Fruit fly (Drosophila melanogaster) whole organism, pupa: ENCODE data around the gene CG3123.

ENCODE experiments used
- CG10348 ChIP-seq: fragments of 200-800 bp; sonication (Bioruptor generic); IDR thresholded peaks from 2 replicates; pipeline ENCODE4 v1.3.6; 2022; ENCODE audit warnings: missing biosample characterization, missing genetic modification characterization
- CG12605 ChIP-seq: fragments of 200-800 bp; sonication (Bioruptor generic); IDR thresholded peaks from 2 replicates; pipeline ENCODE4 v1.3.6; 2022; ENCODE audit warnings: missing biosample characterization, missing genetic modification characterization
- CG13204 ChIP-seq: fragments of 200-800 bp; sonication (Bioruptor generic); optimal IDR thresholded peaks from 2 replicates; lab custom pipeline; 2018; ENCODE audit warnings: missing biosample characterization, mild to moderate bottlenecking, missing genetic modification characterization, moderate library complexity
- CG14655 ChIP-seq: fragments of 200-800 bp; sonication (Bioruptor generic); optimal IDR thresholded peaks from 3 replicates; lab custom pipeline; 2017; ENCODE audit warnings: mild to moderate bottlenecking, missing biosample characterization, missing genetic modification reagents, missing genetic modification characterization
- CG15710 ChIP-seq: fragments of 200-800 bp; sonication (Bioruptor generic); optimal IDR thresholded peaks from 2 replicates; lab custom pipeline; 2018; ENCODE audit warnings: missing biosample characterization, mild to moderate bottlenecking, missing genetic modification characterization, moderate library complexity
- CG17806 ChIP-seq: fragments of 200-800 bp; sonication (Bioruptor generic); optimal IDR thresholded peaks from 2 replicates; lab custom pipeline; 2018; ENCODE audit warnings: missing biosample characterization, mild to moderate bottlenecking, missing genetic modification characterization, moderate library complexity
- CG32121 ChIP-seq: fragments of 200-800 bp; sonication (Bioruptor generic); IDR thresholded peaks from 2 replicates; pipeline ENCODE4 v1.3.6; 2022; ENCODE audit warnings: missing biosample characterization, missing genetic modification characterization
- CG34367 ChIP-seq: fragments of 200-800 bp; sonication (Bioruptor generic); optimal IDR thresholded peaks from 2 replicates; lab custom pipeline; 2018; ENCODE audit warnings: missing biosample characterization, mild to moderate bottlenecking, missing genetic modification characterization
- CG4496 ChIP-seq: fragments of 200-800 bp; sonication (Bioruptor generic); IDR thresholded peaks from 3 replicates; pipeline ENCODE4 v1.3.6; 2022; ENCODE audit warnings: missing biosample characterization, missing genetic modification characterization
- CG8159 ChIP-seq: fragments of 200-800 bp; sonication (Bioruptor generic); optimal IDR thresholded peaks from 3 replicates; lab custom pipeline; 2018; ENCODE audit warnings: missing biosample characterization, mild to moderate bottlenecking, missing genetic modification characterization, moderate library complexity
- CG8301 ChIP-seq: fragments of 200-800 bp; sonication (Bioruptor generic); optimal IDR thresholded peaks from 2 replicates; lab custom pipeline; 2018; ENCODE audit warnings: missing biosample characterization, mild to moderate bottlenecking, missing genetic modification characterization
- CG9948 ChIP-seq: fragments of 200-800 bp; sonication (Bioruptor generic); optimal IDR thresholded peaks from 2 replicates; lab custom pipeline; 2018; ENCODE audit warnings: missing biosample characterization, mild to moderate bottlenecking, missing genetic modification characterization, moderate library complexity
- D1 ChIP-seq: fragments of 200-800 bp; sonication (Bioruptor generic); optimal IDR thresholded peaks from 2 replicates; lab custom pipeline; 2018; ENCODE audit warnings: missing biosample characterization, mild to moderate bottlenecking, missing genetic modification characterization, moderate library complexity
- EcR ChIP-seq: fragments of 200-800 bp; sonication (Bioruptor generic); optimal IDR thresholded peaks from 3 replicates; lab custom pipeline; 2019; ENCODE audit warnings: missing biosample characterization, missing genetic modification characterization, mild to moderate bottlenecking, moderate library complexity, missing genetic modification reagents
- Ets98B ChIP-seq: fragments of 200-800 bp; sonication (Bioruptor generic); IDR thresholded peaks from 2 replicates; pipeline ENCODE4 v1.3.6; 2022; ENCODE audit warnings: missing biosample characterization, missing genetic modification characterization
- Pif1A ChIP-seq: fragments of 200-800 bp; sonication (Bioruptor generic); optimal IDR thresholded peaks from 3 replicates; lab custom pipeline; 2016; ENCODE audit warnings: missing biosample characterization, missing genetic modification characterization
- Pif1B ChIP-seq: fragments of 200-800 bp; sonication (Bioruptor generic); optimal IDR thresholded peaks from 3 replicates; lab custom pipeline; 2016; ENCODE audit warnings: missing biosample characterization, missing genetic modification characterization
- Snoo ChIP-seq: fragments of 200-800 bp; sonication (Bioruptor generic); optimal IDR thresholded peaks from 3 replicates; lab custom pipeline; 2017; ENCODE audit warnings: missing biosample characterization, mild to moderate bottlenecking, missing genetic modification characterization, inconsistent platforms
- fd96Ca ChIP-seq: fragments of 200-800 bp; sonication (Bioruptor generic); IDR thresholded peaks from 3 replicates; pipeline ENCODE4 v1.3.6; 2022; ENCODE audit warnings: missing biosample characterization, missing genetic modification characterization
- gl ChIP-seq: fragments of 200-800 bp; sonication (Bioruptor generic); optimal IDR thresholded peaks from 2 replicates; lab custom pipeline; 2018; ENCODE audit warnings: missing biosample characterization, mild to moderate bottlenecking, missing genetic modification characterization
- rn ChIP-seq: fragments of 200-800 bp; sonication (Bioruptor generic); IDR thresholded peaks from 2 replicates; pipeline ENCODE4 v1.3.6; 2022; ENCODE audit warnings: missing biosample characterization, missing genetic modification characterization

CG3123 gene

dm6 chr2L:2872309-2872932, 47.1 kb upstream of the CG3123 start:
- peak; percentile 32; the same call in 1 of the 2 replicates for TF ChIP-seq Ets98B (GFP tag; lab: Robert Waterston, UW)
- no peak for TF ChIP-seq CG17806 (tag; lab: Kevin White, UChicago)

DNA sequence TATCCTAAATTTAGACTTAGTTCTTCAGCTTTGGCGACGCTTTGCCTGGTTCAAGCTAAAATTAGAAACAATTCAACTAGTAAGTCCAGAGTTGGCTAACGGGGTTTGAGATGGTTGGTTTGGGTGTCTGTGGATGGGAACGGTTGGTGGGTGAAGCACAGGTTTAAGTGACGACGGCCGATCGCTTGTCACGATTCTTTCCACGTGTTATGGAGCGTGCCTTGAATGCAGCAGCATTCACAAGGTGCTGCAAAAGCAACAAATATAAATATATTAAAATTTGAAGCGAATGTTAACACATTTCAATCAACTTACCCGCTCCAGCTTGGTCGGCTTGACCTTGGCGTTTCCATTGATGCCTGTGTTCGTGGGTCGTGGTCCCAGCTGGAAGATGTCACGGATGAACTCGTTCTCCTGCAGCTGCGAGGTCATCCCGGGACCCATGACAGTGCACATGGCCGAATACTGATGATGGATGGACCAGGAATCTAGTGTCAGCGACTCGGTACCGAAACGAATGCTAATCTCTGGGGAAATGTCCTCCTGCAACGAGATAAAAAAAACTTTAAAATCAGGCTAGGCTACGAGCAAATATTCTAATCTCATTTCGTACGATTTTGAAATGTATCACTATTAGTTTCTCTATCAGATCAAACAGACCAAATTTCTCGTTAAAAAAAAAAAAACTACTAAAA, 43.8 kb upstream of the CG3123 start, which contains the start of gene CG8813:
Gene CG8813 (plus strand): TSS at position 645 of the 695 bp plus-strand sequence.
- TF ChIP-seq Ets98B (GFP tag; lab: Robert Waterston, UW): no peak
- TF ChIP-seq CG14655 (GFP tag; lab: Kevin White, UChicago): no peak
- TF ChIP-seq CG13204 (GFP tag; lab: Kevin White, UChicago): no peak
- TF ChIP-seq CG4496 (GFP tag; lab: Robert Waterston, UW): no peak
- TF ChIP-seq, all 21 proteins: peak for 0

DNA sequence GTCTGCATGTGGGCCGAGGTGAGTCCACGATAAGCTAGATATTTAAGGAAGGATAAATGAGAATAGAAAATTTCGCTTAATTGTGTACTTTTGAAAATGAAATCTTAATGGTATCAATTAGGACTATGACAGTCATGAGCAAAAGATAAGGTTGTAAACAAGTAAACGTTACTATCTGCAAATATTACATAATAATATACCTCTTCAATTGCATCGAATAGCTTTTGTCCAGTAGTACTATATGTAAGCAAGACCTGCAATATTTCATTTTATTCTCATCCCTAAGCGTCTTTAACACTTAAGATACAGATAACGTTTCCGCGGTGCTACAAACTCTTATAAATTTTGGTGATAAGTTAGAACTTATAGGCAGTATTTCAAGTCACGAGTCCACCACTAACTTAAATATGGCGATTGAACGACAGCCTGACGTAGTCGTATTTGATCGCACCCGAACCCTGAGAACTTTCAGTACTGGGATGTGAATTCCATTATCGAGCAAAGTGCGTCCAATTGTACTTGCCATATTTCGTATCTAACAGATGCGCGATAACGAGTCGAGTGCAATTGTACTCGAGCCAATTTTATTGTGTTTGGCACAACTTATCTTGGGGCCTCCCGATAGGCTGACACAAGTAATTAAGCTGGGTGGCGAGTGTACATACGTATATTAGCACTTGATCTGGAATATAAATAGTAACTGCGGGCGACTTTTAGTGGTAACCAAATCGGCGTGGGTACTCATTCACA, 40.4 kb upstream of the CG3123 start:
- TF ChIP-seq CG14655 (GFP tag; lab: Kevin White, UChicago) (no peak), CG9948 (tag; lab: Kevin White, UChicago) (no peak), D1 (no peak), CG15710 (tag; lab: Kevin White, UChicago) (no peak), Pif1A (GFP tag; lab: Kevin White, UChicago) (no peak), rn (GFP tag; lab: Robert Waterston, UW) (no peak)

DNA sequence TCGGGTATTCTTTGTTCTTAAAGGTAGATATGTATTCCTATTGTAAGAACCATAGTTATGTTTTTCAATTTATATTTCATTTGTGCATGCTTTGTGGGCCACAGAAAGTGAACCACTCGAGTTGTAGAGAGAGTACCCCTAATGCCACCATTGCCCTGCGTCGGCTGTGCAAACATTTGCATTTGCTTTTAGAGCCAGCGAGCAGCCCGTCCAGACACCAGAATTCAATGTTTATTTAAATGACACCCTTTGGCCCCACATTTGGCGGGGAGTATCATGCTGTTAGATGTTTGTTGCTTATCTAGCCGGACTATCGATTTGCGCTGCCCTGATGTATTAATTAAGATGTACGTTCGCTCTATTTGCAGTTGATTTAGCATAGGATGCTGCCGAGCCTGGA, 39.3 kb upstream of the CG3123 start:
- TF ChIP-seq CG10348 (GFP tag; lab: Robert Waterston, UW) (no peak), CG4496 (GFP tag; lab: Robert Waterston, UW) (no peak), CG8301 (tag; lab: Kevin White, UChicago) (no peak), CG8159 (no peak), CG34367 (no peak), EcR (GFP tag; lab: Kevin White, UChicago) (no peak), rn (GFP tag; lab: Robert Waterston, UW) (no peak), gl (no peak), CG12605 (no peak), Pif1A (GFP tag; lab: Kevin White, UChicago) (no peak), CG32121 (GFP tag; lab: Robert Waterston, UW) (no peak), D1 (no peak), CG14655 (GFP tag; lab: Kevin White, UChicago) (no peak), CG17806 (tag; lab: Kevin White, UChicago) (no peak), Pif1B (GFP tag; lab: Kevin White, UChicago) (no peak)
- TF ChIP-seq, all 21 proteins: peak for 0

DNA sequence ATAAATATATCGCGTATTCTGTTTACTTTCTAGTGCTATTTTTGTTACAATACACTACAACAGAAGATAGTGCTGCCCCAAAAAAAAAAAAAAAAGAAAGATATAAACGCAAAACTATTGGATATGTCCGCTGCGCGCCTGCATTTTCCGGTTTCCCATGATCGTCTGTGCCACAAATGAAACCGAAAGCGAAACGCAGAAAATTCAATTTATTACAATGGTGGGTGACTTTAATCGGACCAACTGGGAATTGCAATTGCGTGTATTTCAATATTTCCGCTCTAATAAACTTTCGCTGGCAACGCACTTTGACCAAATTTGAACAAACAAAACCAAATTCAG, 37.3 kb upstream of the CG3123 start:
- TF ChIP-seq CG15710 (tag; lab: Kevin White, UChicago): no peak
- TF ChIP-seq CG12605: no peak
- TF ChIP-seq CG32121 (GFP tag; lab: Robert Waterston, UW): no peak
- no peak for TF ChIP-seq CG13204 (GFP tag; lab: Kevin White, UChicago)
- no peak for TF ChIP-seq CG9948 (tag; lab: Kevin White, UChicago)
- no peak for TF ChIP-seq gl
- TF ChIP-seq Ets98B (GFP tag; lab: Robert Waterston, UW): no peak
- no peak for TF ChIP-seq Snoo (tag; lab: Kevin White, UChicago)
- no peak for TF ChIP-seq Pif1B (GFP tag; lab: Kevin White, UChicago)
- no peak for TF ChIP-seq rn (GFP tag; lab: Robert Waterston, UW)
- TF ChIP-seq CG17806 (tag; lab: Kevin White, UChicago): no peak
- no peak for TF ChIP-seq CG4496 (GFP tag; lab: Robert Waterston, UW)
- no peak for TF ChIP-seq Pif1A (GFP tag; lab: Kevin White, UChicago)
- TF ChIP-seq fd96Ca: no peak
- no peak for TF ChIP-seq CG14655 (GFP tag; lab: Kevin White, UChicago)
- no peak for TF ChIP-seq EcR (GFP tag; lab: Kevin White, UChicago)
- no peak for TF ChIP-seq D1
- TF ChIP-seq CG8159: no peak

dm6 chr2L:2861885-2862620, 36.7 kb upstream of the CG3123 start:
- TF ChIP-seq Snoo (tag; lab: Kevin White, UChicago): no peak
- TF ChIP-seq CG15710 (tag; lab: Kevin White, UChicago): no peak
- TF ChIP-seq CG8159: peak; percentile 21
- TF ChIP-seq Pif1B (GFP tag; lab: Kevin White, UChicago): peak; percentile 48
- TF ChIP-seq CG17806 (tag; lab: Kevin White, UChicago): peak; percentile 7
- no peak for TF ChIP-seq D1
- peak; percentile 58 for TF ChIP-seq CG32121 (GFP tag; lab: Robert Waterston, UW)
- TF ChIP-seq fd96Ca: peak; percentile 75
- no peak for TF ChIP-seq CG10348 (GFP tag; lab: Robert Waterston, UW)
- TF ChIP-seq CG9948 (tag; lab: Kevin White, UChicago): peak; percentile 19
- no peak for TF ChIP-seq CG13204 (GFP tag; lab: Kevin White, UChicago)
- TF ChIP-seq CG34367: no peak
- peak; percentile 41 for TF ChIP-seq gl
- TF ChIP-seq CG4496 (GFP tag; lab: Robert Waterston, UW): peak; percentile 68
- peak; percentile 45 for TF ChIP-seq Pif1A (GFP tag; lab: Kevin White, UChicago)
- peak; percentile 58 for TF ChIP-seq Ets98B (GFP tag; lab: Robert Waterston, UW)
- peak; percentile 46 for TF ChIP-seq CG14655 (GFP tag; lab: Kevin White, UChicago)
- TF ChIP-seq CG8301 (tag; lab: Kevin White, UChicago): peak; percentile 44
- no peak; the same call in 1 of the 2 replicates for TF ChIP-seq CG12605
- peak; percentile 20 for TF ChIP-seq EcR (GFP tag; lab: Kevin White, UChicago)
- TF ChIP-seq rn (GFP tag; lab: Robert Waterston, UW): no peak
